Worm (Caenorhabditis elegans) whole organism, L4 larva: ENCODE results near the gene fbxb-6.
"Not testable (repeated sequence)": the region's sequence is repeated elsewhere in the genome, so short reads cannot be mapped to it uniquely, and the experiment has no call there.

ENCODE experiments used
- Y48G9A.11 ChIP-seq: fragments of 200-800 bp; sonication (Bioruptor generic); IDR thresholded peaks from 2 replicates; pipeline ENCODE4 v1.3.6; 2022; ENCODE audit warnings: missing genetic modification reagents, missing genetic modification characterization, missing compliant biosample characterization
- Y5F2A.4 ChIP-seq: fragments of 200-800 bp; sonication (Bioruptor generic); optimal IDR thresholded peaks from 2 replicates; lab custom pipeline; 2018; ENCODE audit warnings: mild to moderate bottlenecking, missing genetic modification characterization, missing compliant biosample characterization
- aly-2 ChIP-seq: sonication (generic microtip); optimal IDR thresholded peaks from 2 replicates; lab custom pipeline; 2018; ENCODE audit warnings: missing biosample characterization, missing genetic modification characterization
- dmd-8 ChIP-seq: fragments of 200-800 bp; sonication (Bioruptor generic); IDR thresholded peaks from 2 replicates; pipeline ENCODE4 v1.3.6; 2022; ENCODE audit warnings: missing genetic modification characterization, missing compliant biosample characterization
- lin-13 ChIP-seq: fragments of 150-350 bp; optimal IDR thresholded peaks from 2 replicates; lab custom pipeline; 2014; ENCODE audit warnings: missing biosample characterization, missing genetic modification reagents, missing genetic modification characterization
- lin-15B ChIP-seq: fragments of 150-350 bp; sonication (generic microtip); optimal IDR thresholded peaks from 3 replicates; lab custom pipeline; 2014; ENCODE audit warnings: missing biosample characterization, missing genetic modification characterization
- lir-3 ChIP-seq: sonication (generic microtip); optimal IDR thresholded peaks from 2 replicates; lab custom pipeline; 2016; ENCODE audit warnings: mild to moderate bottlenecking, missing genetic modification characterization, missing compliant biosample characterization
- mep-1 ChIP-seq: fragments of 150-350 bp; sonication (generic microtip); optimal IDR thresholded peaks from 3 replicates; lab custom pipeline; 2014; ENCODE audit warnings: missing biosample characterization, missing genetic modification characterization
- nhr-111 ChIP-seq: fragments of 200-800 bp; sonication (Bioruptor generic); optimal IDR thresholded peaks from 2 replicates; lab custom pipeline; 2018; ENCODE audit warnings: mild to moderate bottlenecking, missing genetic modification characterization, missing compliant biosample characterization
- nhr-48 ChIP-seq: sonication (generic microtip); optimal IDR thresholded peaks from 2 replicates; lab custom pipeline; 2016; ENCODE audit warnings: mild to moderate bottlenecking, missing genetic modification characterization, missing compliant biosample characterization
- nhr-76 ChIP-seq: fragments of 150-350 bp; optimal IDR thresholded peaks from 2 replicates; lab custom pipeline; 2014; ENCODE audit warnings: missing biosample characterization, missing genetic modification characterization
- tag-97 ChIP-seq: fragments of 200-800 bp; sonication (Bioruptor generic); IDR thresholded peaks from 2 replicates; pipeline ENCODE4 v1.3.6; 2022; ENCODE audit warnings: missing genetic modification characterization, missing compliant biosample characterization
- unc-62 ChIP-seq, 3 experiments: fragments of 150-350 bp in 1 of 3; sonication (generic microtip); optimal IDR thresholded peaks in 2 of 3; peaks in 1 of 3; 1 replicate in 1 of 3; 2 replicates in 2 of 3; lab custom pipeline; 2014 to 2017; ENCODE audit warnings: missing biosample characterization in 3 of 3, missing genetic modification characterization in 3 of 3, missing genetic modification reagents in 3 of 3, missing genotype in 1 of 3
- zip-2 ChIP-seq: fragments of 150-350 bp; optimal IDR thresholded peaks from 2 replicates; lab custom pipeline; 2014; ENCODE audit warnings: missing biosample characterization, missing genetic modification characterization

DNA sequence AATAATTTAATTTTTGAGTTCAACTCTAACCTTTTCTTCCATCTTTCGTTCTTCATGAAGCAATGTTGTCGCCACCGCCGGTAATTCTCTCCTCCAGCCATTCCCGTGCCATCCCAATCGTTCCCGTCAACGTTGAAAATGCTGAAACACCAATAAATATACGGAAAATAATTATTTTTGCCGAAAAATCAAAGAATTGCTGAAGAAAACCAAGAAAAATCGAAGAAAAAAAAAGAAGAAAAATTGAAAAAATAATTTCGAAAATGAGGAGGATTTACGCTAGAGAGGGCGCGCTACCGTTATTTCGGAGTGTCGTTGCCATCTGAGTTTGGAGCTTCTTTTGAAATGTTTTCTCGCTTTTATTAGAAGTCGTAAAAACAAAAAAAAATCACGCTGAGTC lies 41.1 kb upstream of the fbxb-6 start, which contains the start of gene cya-2:
- TF ChIP-seq Y5F2A.4; zip-2 (tag; lab: Kevin White, UChicago); Y48G9A.11; tag-97 (GFP tag; lab: Robert Waterston, UW); nhr-111 (GFP tag; lab: Kevin White, UChicago); lin-13 (GFP tag; lab: Kevin White, UChicago); dmd-8 (GFP tag; lab: Robert Waterston, UW); nhr-48 (tag; lab: Kevin White, UChicago); aly-2 (tag; lab: Kevin White, UChicago); lir-3 (tag; lab: Kevin White, UChicago); nhr-76 (tag; lab: Kevin White, UChicago); unc-62 (GFP tag; optimal IDR thresholded peaks at IDR 0.05 in 1 of 2; lab: Kevin White, UChicago); unc-62 (tag; optimal IDR thresholded peaks at IDR 0.05; lab: Kevin White, UChicago); mep-1 (tag; lab: Kevin White, UChicago); lin-15B (tag; lab: Kevin White, UChicago): not testable (repeated sequence)
